Fruit fly (Drosophila melanogaster): ENCODE measurements around the gene CG15432.

Gene CG15432

DNA sequence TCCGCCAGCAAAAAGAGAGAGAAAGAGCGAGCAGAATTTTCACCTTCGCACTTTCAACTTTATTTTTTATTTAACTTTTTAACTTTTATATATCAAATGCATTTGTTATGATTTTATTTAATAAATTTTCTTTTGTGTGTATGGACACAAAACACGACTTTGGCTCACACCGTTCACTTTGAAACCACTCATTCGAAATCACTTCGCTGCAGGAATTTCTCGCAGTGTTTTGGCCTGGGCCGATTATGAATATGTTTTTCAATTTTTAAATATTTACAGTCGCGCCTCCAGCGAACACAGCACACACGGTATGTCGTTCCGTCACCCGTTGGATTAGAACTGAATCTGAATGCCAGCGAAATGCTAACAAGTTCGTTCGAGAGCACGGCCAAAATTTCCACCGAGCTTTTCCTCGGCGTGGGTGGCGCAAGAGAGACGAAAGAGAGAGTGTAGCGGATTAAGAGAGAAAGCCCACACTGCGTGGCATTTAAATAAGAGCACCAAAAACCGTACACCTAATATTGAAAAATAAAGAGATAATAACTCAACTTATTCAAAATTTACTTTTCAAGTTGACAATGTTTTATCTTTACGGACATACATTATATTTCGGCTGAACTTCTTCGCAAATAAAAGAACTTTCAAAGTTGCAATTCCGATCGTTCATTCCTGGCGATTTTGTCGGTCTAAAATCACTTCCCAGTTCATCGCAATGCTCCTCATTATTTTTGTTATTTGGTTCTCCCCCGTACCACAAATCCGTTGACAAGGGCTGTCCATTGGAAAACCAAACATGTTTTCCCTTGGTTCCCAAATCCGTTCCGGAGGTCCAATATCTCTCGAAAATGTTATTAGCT lies 1.0 kb upstream of the CG15432 start, which contains the start of gene CG15431 (continued):
- peak; percentile 40 for TF ChIP-seq CG2712 (tag; optimal IDR thresholded peaks at IDR 0.05)
- TF ChIP-seq CG1602 (GFP tag; optimal IDR thresholded peaks at IDR 0.05), result no peak
- TF ChIP-seq bigmax (GFP tag; optimal IDR thresholded peaks at IDR 0.05), result no peak
- TF ChIP-seq CG15479 (GFP tag; optimal IDR thresholded peaks at IDR 0.05), result no peak
- TF ChIP-seq sd (tag; optimal IDR thresholded peaks at IDR 0.05), result peak; percentile 67
- no peak for TF ChIP-seq en (GFP tag; optimal IDR thresholded peaks at IDR 0.05)
- peak; percentile 72 for TF ChIP-seq CG11456 (GFP tag; IDR thresholded peaks at IDR 0.05)
- no peak for TF ChIP-seq gcm (GFP tag; optimal IDR thresholded peaks at IDR 0.05)
- no peak for TF ChIP-seq Kr (GFP tag; optimal IDR thresholded peaks at IDR 0.05)
- no peak for TF ChIP-seq luna (GFP tag; optimal IDR thresholded peaks at IDR 0.05)
- no peak for TF ChIP-seq CG8290 (GFP tag; optimal IDR thresholded peaks at IDR 0.05)
- TF ChIP-seq CG8290 (tag; optimal IDR thresholded peaks at IDR 0.05), result no peak
- TF ChIP-seq sqz (GFP tag; optimal IDR thresholded peaks at IDR 0.05), result no peak
- TF ChIP-seq dmrt99B (tag; optimal IDR thresholded peaks at IDR 0.05), result peak; percentile 73
- TF ChIP-seq CG17568 (GFP tag; optimal IDR thresholded peaks at IDR 0.05), result no peak
- 0 out of 2 replicates have a peak, but pooled peaks have one; percentile 41 for TF ChIP-seq CG10321 (GFP tag; IDR thresholded peaks at IDR 0.05)
- no peak for TF ChIP-seq D (optimal IDR thresholded peaks at IDR 0.05)
- TF ChIP-seq D (GFP tag; optimal IDR thresholded peaks at IDR 0.05), result no peak
- peak; percentile 23 for TF ChIP-seq CG1647 (GFP tag; optimal IDR thresholded peaks at IDR 0.05)
- no peak for TF ChIP-seq dati (GFP tag; IDR thresholded peaks at IDR 0.05)
- TF ChIP-seq chif (GFP tag; optimal IDR thresholded peaks at IDR 0.05), result peak in 1 of 2 experiments; percentile 3
- TF ChIP-seq pros (GFP tag; optimal IDR thresholded peaks at IDR 0.05), result no peak
- TF ChIP-seq CG6254 (GFP tag; optimal IDR thresholded peaks at IDR 0.05), result peak; percentile 8
- no peak for TF ChIP-seq eyg (GFP tag; optimal IDR thresholded peaks at IDR 0.05)
- TF ChIP-seq CG31388 (GFP tag; optimal IDR thresholded peaks at IDR 0.05), result no peak
- TF ChIP-seq CG3838 (GFP tag; optimal IDR thresholded peaks at IDR 0.05), result no peak
- TF ChIP-seq CG9817 (tag; optimal IDR thresholded peaks at IDR 0.05), result peak; percentile 29
- TF ChIP-seq Stat92E (GFP tag; optimal IDR thresholded peaks at IDR 0.05), result no peak
- peak; percentile 23; the same call in 1 of the 3 replicates for TF ChIP-seq croc (GFP tag; conservative IDR thresholded peaks at IDR 0.05)
- TF ChIP-seq CG18011 (GFP tag; optimal IDR thresholded peaks at IDR 0.05), result peak; percentile 25
- TF ChIP-seq Dad (GFP tag; optimal IDR thresholded peaks at IDR 0.05), result no peak
- TF ChIP-seq pfk (GFP tag; optimal IDR thresholded peaks at IDR 0.05), result no peak
- no peak for TF ChIP-seq aop (GFP tag; IDR thresholded peaks at IDR 0.05)
- TF ChIP-seq Dek (tag; optimal IDR thresholded peaks at IDR 0.05), result peak; percentile 68
- TF ChIP-seq fu2 (GFP tag; optimal IDR thresholded peaks at IDR 0.05), result no peak
- no peak for TF ChIP-seq mirr (GFP tag; optimal IDR thresholded peaks at IDR 0.05)
- no peak for TF ChIP-seq tio (GFP tag; optimal IDR thresholded peaks at IDR 0.05)
- no peak for TF ChIP-seq disco-r (GFP tag; optimal IDR thresholded peaks at IDR 0.05)
- no peak for TF ChIP-seq CrebB (tag; optimal IDR thresholded peaks at IDR 0.05)
- TF ChIP-seq HmgZ (tag; optimal IDR thresholded peaks at IDR 0.05), result peak; percentile 24
- peak; percentile 16 for TF ChIP-seq Hr3 (GFP tag; optimal IDR thresholded peaks at IDR 0.05)
- TF ChIP-seq CG8765 (GFP tag; IDR thresholded peaks at IDR 0.05), result no peak
- no peak for TF ChIP-seq mld (GFP tag; IDR thresholded peaks at IDR 0.05; ENCODE audit: partially characterized antibody)
- no peak for TF ChIP-seq CG16813 (GFP tag; IDR thresholded peaks at IDR 0.05; ENCODE audit: partially characterized antibody)
- no peak for TF ChIP-seq dimm (GFP tag; IDR thresholded peaks at IDR 0.05)
- no peak for TF ChIP-seq CG16863 (GFP tag; optimal IDR thresholded peaks at IDR 0.05)
- no peak for TF ChIP-seq CG2129 (GFP tag; IDR thresholded peaks at IDR 0.05; ENCODE audit: partially characterized antibody)
- peak; percentile 52; the same call in 2 of the 3 replicates for TF ChIP-seq ase (GFP tag; IDR thresholded peaks at IDR 0.05)
- peak; percentile 77 for TF ChIP-seq Meics (GFP tag; optimal IDR thresholded peaks at IDR 0.05)
